Worm (Caenorhabditis elegans) whole organism, L1 larva: ENCODE results near the gene lurp-4.

ENCODE experiments used
- ama-1 ChIP-seq: fragments of 150-350 bp; optimal IDR thresholded peaks from 2 replicates; lab custom pipeline; 2014
- ceh-63 ChIP-seq: fragments of 200-800 bp; sonication (Bioruptor generic); optimal IDR thresholded peaks from 2 replicates; lab custom pipeline; 2018; ENCODE audit warnings: mild to moderate bottlenecking, missing genetic modification characterization, missing compliant biosample characterization
- fos-1 ChIP-seq: fragments of 150-350 bp; optimal IDR thresholded peaks from 2 replicates; lab custom pipeline; 2014; ENCODE audit warnings: missing biosample characterization, missing genetic modification characterization
- jun-1 ChIP-seq: fragments of 150-350 bp; optimal IDR thresholded peaks from 2 replicates; lab custom pipeline; 2014; ENCODE audit warnings: missing biosample characterization, missing genetic modification reagents, missing genetic modification characterization
- lin-13 ChIP-seq: fragments of 150-350 bp; optimal IDR thresholded peaks from 2 replicates; lab custom pipeline; 2014; ENCODE audit warnings: missing biosample characterization, missing genetic modification reagents, missing genetic modification characterization
- lir-3 ChIP-seq: sonication (generic microtip); optimal IDR thresholded peaks from 2 replicates; lab custom pipeline; 2016; ENCODE audit warnings: mild to moderate bottlenecking, missing genetic modification characterization, moderate library complexity, missing compliant biosample characterization; ENCODE audit not compliant: poor library complexity
- lsy-2 ChIP-seq, 2 experiments: fragments of 150-350 bp; optimal IDR thresholded peaks; 2 replicates each; lab custom pipeline; 2014; ENCODE audit warnings: missing biosample characterization in 2 of 2, missing genetic modification characterization in 2 of 2
- nhr-237 ChIP-seq: fragments of 150-350 bp; optimal IDR thresholded peaks from 2 replicates; lab custom pipeline; 2014; ENCODE audit warnings: missing biosample characterization, missing genetic modification characterization
- nhr-28 ChIP-seq: fragments of 150-350 bp; optimal IDR thresholded peaks from 2 replicates; lab custom pipeline; 2014; ENCODE audit warnings: missing biosample characterization, missing genetic modification characterization
- skn-1 ChIP-seq: fragments of 150-350 bp; optimal IDR thresholded peaks from 2 replicates; lab custom pipeline; 2014; ENCODE audit warnings: missing biosample characterization, missing genetic modification characterization
- snpc-4 ChIP-seq: fragments of 150-350 bp; optimal IDR thresholded peaks from 2 replicates; lab custom pipeline; 2014; ENCODE audit warnings: missing biosample characterization, missing genetic modification characterization
- zag-1 ChIP-seq: fragments of 150-350 bp; optimal IDR thresholded peaks from 2 replicates; lab custom pipeline; 2014; ENCODE audit warnings: missing biosample characterization, missing genetic modification characterization
- ztf-11 ChIP-seq, 2 experiments: sonication (generic microtip); optimal IDR thresholded peaks; 2 replicates each; lab custom pipeline; 2016 to 2017; ENCODE audit warnings: missing genetic modification characterization in 2 of 2, missing biosample characterization in 1 of 2, missing compliant biosample characterization in 1 of 2
- ztf-4 ChIP-seq: fragments of 150-350 bp; optimal IDR thresholded peaks from 2 replicates; lab custom pipeline; 2014; ENCODE audit warnings: missing biosample characterization, missing genetic modification characterization

ce11 chrV:13116114-13116603 is 23.7 kb downstream of the lurp-4 start, which contains the start of gene acly-2:
- no peak for TF ChIP-seq lin-13
- TF ChIP-seq nhr-28 (tag; lab: Kevin White, UChicago): no peak
- TF ChIP-seq ztf-11 (tag; optimal IDR thresholded peaks at IDR 0.05; lab: Kevin White, UChicago): no peak
- TF ChIP-seq lsy-2 (tag; optimal IDR thresholded peaks at IDR 0.05; lab: Kevin White, UChicago): no peak
- no peak for TF ChIP-seq zag-1 (tag; lab: Kevin White, UChicago)
- TF ChIP-seq fos-1 (tag; lab: Kevin White, UChicago): no peak
- TF ChIP-seq nhr-237: no peak
- TF ChIP-seq ceh-63: no peak
- TF ChIP-seq ama-1 (lab: Kevin White, UChicago): no peak
- TF ChIP-seq skn-1 (tag; lab: Kevin White, UChicago): no peak
- no peak for TF ChIP-seq lir-3 (tag; lab: Kevin White, UChicago)
- TF ChIP-seq snpc-4: no peak
- TF ChIP-seq ztf-4 (tag; lab: Kevin White, UChicago): no peak
- no peak for TF ChIP-seq jun-1 (tag; lab: Kevin White, UChicago)
